Fruit fly (Drosophila melanogaster) whole organism, wandering third instar larva: ENCODE measurements around the gene CG3529.

Experiments used
- Dfd ChIP-seq: fragments of >200 bp; optimal IDR thresholded peaks from 2 replicates; lab custom pipeline; 2017; ENCODE audit warnings: missing biosample characterization, missing genetic modification characterization
- Hnf4 ChIP-seq: fragments of 200-800 bp; sonication (Bioruptor generic); optimal IDR thresholded peaks from 2 replicates; lab custom pipeline; 2016; ENCODE audit warnings: missing biosample characterization, mild to moderate bottlenecking, missing genetic modification characterization
- Hr78 ChIP-seq: fragments of >200 bp; optimal IDR thresholded peaks from 2 replicates; lab custom pipeline; 2017; ENCODE audit warnings: missing biosample characterization, missing genetic modification characterization
- Jra ChIP-seq: sonication (Bioruptor generic); optimal IDR thresholded peaks from 2 replicates; lab custom pipeline; 2016; ENCODE audit warnings: missing biosample characterization, missing genetic modification characterization
- N ChIP-seq: fragments of >200 bp; optimal IDR thresholded peaks from 2 replicates; lab custom pipeline; 2018; ENCODE audit warnings: missing biosample characterization, missing external identifiers, missing genetic modification characterization
- foxo ChIP-seq, 2 experiments: fragments of 200-800 bp; sonication (Bioruptor generic); optimal IDR thresholded peaks; 2 replicates in 1 of 2; 3 replicates in 1 of 2; lab custom pipeline; 2016 to 2017; ENCODE audit warnings: missing biosample characterization in 2 of 2, missing genetic modification characterization in 2 of 2
- h ChIP-seq: fragments of 200-800 bp; sonication (Bioruptor generic); optimal IDR thresholded peaks from 3 replicates; lab custom pipeline; 2016; ENCODE audit warnings: missing biosample characterization, mild to moderate bottlenecking, missing genetic modification characterization
- jim ChIP-seq: fragments of 175-275, 200-325 bp; sonication (Bioruptor generic); optimal IDR thresholded peaks from 2 replicates; lab custom pipeline; 2016; ENCODE audit warnings: missing biosample characterization, mild to moderate bottlenecking, missing genetic modification characterization
- lola ChIP-seq: fragments of >200 bp; optimal IDR thresholded peaks from 2 replicates; lab custom pipeline; 2017; ENCODE audit warnings: missing biosample characterization, missing genetic modification characterization

- TF ChIP-seq foxo (GFP tag; optimal IDR thresholded peaks at IDR 0.05; lab: Kevin White, UChicago) (no peak), Dfd (GFP tag; lab: Kevin White, UChicago) (peak; percentile 78), lola (GFP tag; lab: Kevin White, UChicago) (no peak), Hr78 (GFP tag; lab: Kevin White, UChicago) (no peak), jim (no peak), Jra (no peak), Hnf4 (no peak), N (GFP tag; lab: Kevin White, UChicago) (no peak), h (no peak)
Measured at dm6 chr3L:9438858-9439257, 7.8 kb upstream of the CG3529 start.
